Fruit fly (Drosophila melanogaster): ENCODE measurements around the gene tna.

Gene tna

DNA sequence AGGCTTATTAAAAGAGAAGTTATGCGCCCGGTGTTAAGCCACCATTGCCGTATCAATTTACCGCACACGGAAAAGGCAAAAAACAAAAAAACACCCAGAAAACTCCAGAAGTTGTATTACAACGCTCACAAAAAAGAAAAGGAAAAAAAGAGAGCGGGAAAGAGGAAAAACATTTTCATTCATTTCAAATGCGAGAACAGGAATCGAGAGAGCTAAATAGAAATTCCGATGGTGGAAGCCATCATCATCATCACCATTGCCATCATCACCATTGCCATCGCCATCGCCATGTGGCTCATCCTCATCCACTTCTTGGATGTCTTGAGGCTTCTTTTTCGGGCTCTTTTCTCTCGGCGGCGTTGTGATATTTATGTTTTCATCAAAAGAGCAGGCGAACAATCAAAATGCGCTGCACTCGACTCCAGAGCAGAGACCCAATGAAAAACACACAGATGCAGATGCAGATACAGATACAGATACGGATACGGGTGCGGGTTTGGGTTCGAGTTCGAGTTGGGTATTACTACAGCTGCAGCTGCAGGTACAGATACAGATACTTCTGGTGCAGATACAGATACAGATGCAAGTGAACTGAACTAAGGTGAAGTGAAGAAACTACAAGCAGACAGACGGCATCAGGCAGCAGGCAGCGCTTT lies 15.9 kb downstream of the tna start (continued):
- TF ChIP-seq CG4820 (GFP tag; optimal IDR thresholded peaks at IDR 0.05) (no peak), grn (GFP tag; optimal IDR thresholded peaks at IDR 0.05) (peak; percentile 99), Dbx (GFP tag; IDR thresholded peaks at IDR 0.05) (no peak), CG6765 (GFP tag; optimal IDR thresholded peaks at IDR 0.05) (no peak), CG3995 (GFP tag; optimal IDR thresholded peaks at IDR 0.05) (no peak), CG2712 (tag; optimal IDR thresholded peaks at IDR 0.05) (no peak), nom (GFP tag; optimal IDR thresholded peaks at IDR 0.05) (peak; percentile 35), CG11560 (tag; IDR thresholded peaks at IDR 0.05) (no peak), Dfd (GFP tag; optimal IDR thresholded peaks at IDR 0.05) (no peak), CG3847 (GFP tag; IDR thresholded peaks at IDR 0.05) (no peak), ken (GFP tag; IDR thresholded peaks at IDR 0.05) (no peak), CG14710 (tag; optimal IDR thresholded peaks at IDR 0.05) (no peak), HLHmδ (GFP tag; optimal IDR thresholded peaks at IDR 0.05) (no peak), zen (tag; optimal IDR thresholded peaks at IDR 0.05) (no peak), eve (GFP tag; optimal IDR thresholded peaks at IDR 0.05) (no peak), Sry-δ (GFP tag; optimal IDR thresholded peaks at IDR 0.05) (no peak), corto (GFP tag; optimal IDR thresholded peaks at IDR 0.05) (no peak), CG13624 (GFP tag; optimal IDR thresholded peaks at IDR 0.05) (no peak), dm (GFP tag; optimal IDR thresholded peaks at IDR 0.05) (no peak), CG13296 (GFP tag; optimal IDR thresholded peaks at IDR 0.05) (no peak), org-1 (GFP tag; optimal IDR thresholded peaks at IDR 0.05) (no peak), kay (GFP tag; optimal IDR thresholded peaks at IDR 0.05) (no peak), Asciz (GFP tag; optimal IDR thresholded peaks at IDR 0.05) (no peak), CG7357 (GFP tag; IDR thresholded peaks at IDR 0.05) (no peak), BtbVII (GFP tag; optimal IDR thresholded peaks at IDR 0.05) (no peak), gcm2 (GFP tag; optimal IDR thresholded peaks at IDR 0.05) (no peak), B-H2 (GFP tag; optimal IDR thresholded peaks at IDR 0.05) (no peak), CG3163 (GFP tag; optimal IDR thresholded peaks at IDR 0.05) (no peak), tgo (GFP tag; IDR thresholded peaks at IDR 0.05) (no peak), unpg (GFP tag; optimal IDR thresholded peaks at IDR 0.05) (no peak), ro (GFP tag; IDR thresholded peaks at IDR 0.05) (no peak), CG5180 (GFP tag; optimal IDR thresholded peaks at IDR 0.05) (peak; percentile 79), CG4360 (GFP tag; IDR thresholded peaks at IDR 0.05) (peak; percentile 37; the same call in 1 of the 2 replicates), pros (GFP tag; optimal IDR thresholded peaks at IDR 0.05) (peak; percentile 96), Sry-β (GFP tag; optimal IDR thresholded peaks at IDR 0.05) (no peak), twi (tag; optimal IDR thresholded peaks at IDR 0.05) (peak; percentile 77), Chrac-16 (GFP tag; optimal IDR thresholded peaks at IDR 0.05) (no peak), Bteb2 (GFP tag; optimal IDR thresholded peaks at IDR 0.05) (no peak), gro (GFP tag; optimal IDR thresholded peaks at IDR 0.05) (no peak), CG30020 (tag; optimal IDR thresholded peaks at IDR 0.05) (no peak), CG2199 (GFP tag; IDR thresholded peaks at IDR 0.05) (peak; percentile 96; the same call in 2 of the 3 replicates), lmd (GFP tag; IDR thresholded peaks at IDR 0.05) (no peak), ERR (GFP tag; optimal IDR thresholded peaks at IDR 0.05) (no peak), Hr51 (GFP tag; optimal IDR thresholded peaks at IDR 0.05) (no peak), gsb (GFP tag; IDR thresholded peaks at IDR 0.05) (no peak), vfl (GFP tag; optimal IDR thresholded peaks at IDR 0.05) (no peak), bsh (GFP tag; optimal IDR thresholded peaks at IDR 0.05) (no peak), CG16815 (GFP tag; optimal IDR thresholded peaks at IDR 0.05) (no peak), jing (GFP tag; optimal IDR thresholded peaks at IDR 0.05) (no peak), repo (GFP tag; optimal IDR thresholded peaks at IDR 0.05) (no peak), CG18619 (GFP tag; optimal IDR thresholded peaks at IDR 0.05) (no peak)

Measured in whole organism, embryonic.